Worm (Caenorhabditis elegans): ENCODE results near the gene pqn-8.

DNA sequence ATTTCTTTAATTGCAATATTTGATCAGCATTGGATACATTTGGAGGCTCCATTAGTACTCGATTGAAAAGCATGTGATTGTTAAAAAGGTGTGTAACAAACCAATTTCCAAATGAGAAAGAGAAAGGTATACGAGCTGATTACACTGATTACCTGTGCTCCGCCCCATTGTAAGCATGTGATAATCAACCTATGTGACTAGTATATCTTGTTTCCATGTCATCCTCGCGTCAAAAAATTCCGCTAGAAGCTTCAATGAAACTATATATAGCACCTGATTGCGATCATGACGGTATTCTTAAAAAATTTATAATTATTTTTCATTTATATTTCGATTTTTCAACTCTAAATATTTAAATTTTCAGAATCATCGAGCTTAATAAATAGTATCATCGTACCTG, 32.8 kb upstream of the pqn-8 start, which contains the start of gene M04D8.4:
- TF ChIP-seq mep-1 (tag; optimal IDR thresholded peaks at IDR 0.05) (no peak), ceh-39 (tag; optimal IDR thresholded peaks at IDR 0.05) (no peak), unc-62 (GFP tag; optimal IDR thresholded peaks at IDR 0.05) (no peak), snpc-4 (tag; optimal IDR thresholded peaks at IDR 0.05) (no peak), nhr-28 (tag; optimal IDR thresholded peaks at IDR 0.05) (no peak), lsy-2 (tag; optimal IDR thresholded peaks at IDR 0.05) (no peak), lin-13 (tag; optimal IDR thresholded peaks at IDR 0.05) (no peak), flh-1 (GFP tag; optimal IDR thresholded peaks at IDR 0.05) (no peak), sptf-1 (tag; optimal IDR thresholded peaks at IDR 0.05) (no peak)

Measured in whole organism, mixed stage, embryonic.